Fruit fly (Drosophila melanogaster) whole organism, embryonic: ENCODE results near the gene Ak3.

Experiments used
- Abd-B ChIP-seq: fragments of 200-800 bp; sonication (Bioruptor generic); optimal IDR thresholded peaks from 2 replicates; lab custom pipeline; 2018; ENCODE audit warnings: missing biosample characterization, mild to moderate bottlenecking, missing genetic modification characterization, moderate library complexity
- Antp ChIP-seq: fragments of 200-800 bp; sonication (Bioruptor generic); optimal IDR thresholded peaks from 3 replicates; lab custom pipeline; 2016; ENCODE audit warnings: missing biosample characterization, missing genetic modification characterization
- CG17361 ChIP-seq: fragments of 200-800 bp; sonication (Bioruptor generic); IDR thresholded peaks from 3 replicates; pipeline ENCODE4 v1.3.6; 2022; ENCODE audit warnings: missing biosample characterization, missing genetic modification characterization
- CG17385 ChIP-seq: fragments of 200-800 bp; sonication (Bioruptor generic); optimal IDR thresholded peaks from 3 replicates; lab custom pipeline; 2018; ENCODE audit warnings: missing biosample characterization, mild to moderate bottlenecking, missing genetic modification characterization
- CG18476 ChIP-seq: fragments of 200-800 bp; sonication (Bioruptor generic); optimal IDR thresholded peaks from 2 replicates; lab custom pipeline; 2016; ENCODE audit warnings: missing biosample characterization, mild to moderate bottlenecking, missing genetic modification characterization
- CG18619 ChIP-seq: fragments of 200-800 bp; sonication (Bioruptor generic); optimal IDR thresholded peaks from 3 replicates; lab custom pipeline; 2017; ENCODE audit warnings: missing biosample characterization, mild to moderate bottlenecking, missing genetic modification characterization
- CG31388 ChIP-seq: fragments of 200-800 bp; sonication (Bioruptor generic); optimal IDR thresholded peaks from 2 replicates; lab custom pipeline; 2016; ENCODE audit warnings: missing biosample characterization, missing genetic modification characterization
- CG3847 ChIP-seq: fragments of 200-800 bp; sonication (Bioruptor generic); IDR thresholded peaks from 2 replicates; pipeline ENCODE4 v1.3.6; 2022; ENCODE audit warnings: missing biosample characterization, missing genetic modification characterization
- CG6272 ChIP-seq: fragments of 200-800 bp; sonication (Bioruptor generic); IDR thresholded peaks from 2 replicates; pipeline ENCODE4 v1.3.6; 2022; ENCODE audit warnings: missing biosample characterization, missing genetic modification characterization
- CG7786 ChIP-seq: fragments of 200-800 bp; sonication (Bioruptor generic); optimal IDR thresholded peaks from 2 replicates; lab custom pipeline; 2016; ENCODE audit warnings: missing biosample characterization, missing genetic modification characterization
- CG8290 ChIP-seq, 3 experiments: fragments of 200-800 bp; sonication (Bioruptor generic); optimal IDR thresholded peaks; 2 replicates each; lab custom pipeline; 2016 to 2019; ENCODE audit warnings: missing biosample characterization in 3 of 3, missing genetic modification characterization in 3 of 3, mild to moderate bottlenecking in 2 of 3, moderate library complexity in 1 of 3
- CG8944 ChIP-seq: fragments of 200-800 bp; sonication (Bioruptor generic); optimal IDR thresholded peaks from 3 replicates; lab custom pipeline; 2016; ENCODE audit warnings: missing biosample characterization, missing genetic modification characterization
- CG9609 ChIP-seq: fragments of 200-800 bp; sonication (Bioruptor generic); optimal IDR thresholded peaks from 3 replicates; lab custom pipeline; 2016; ENCODE audit warnings: missing biosample characterization, missing genetic modification characterization
- CkIIα-i1 ChIP-seq: fragments of 200-800 bp; sonication (Bioruptor generic); IDR thresholded peaks from 2 replicates; pipeline ENCODE4 v1.3.6; 2022; ENCODE audit warnings: missing biosample characterization, missing genetic modification characterization
- Ets65A ChIP-seq: fragments of 200-800 bp; sonication (Bioruptor generic); peaks from one replicate; lab custom pipeline; 2016; ENCODE audit warnings: missing biosample characterization, missing genetic modification characterization
- H15 ChIP-seq: fragments of 200-800 bp; sonication (Bioruptor generic); IDR thresholded peaks from 3 replicates; pipeline ENCODE4 v1.3.6; 2022; ENCODE audit warnings: missing biosample characterization, missing genetic modification characterization
- HLH3B ChIP-seq: fragments of 200-800 bp; sonication (Bioruptor generic); IDR thresholded peaks from 2 replicates; pipeline ENCODE4 v1.3.6; 2022; ENCODE audit warnings: missing biosample characterization, missing genetic modification characterization
- Med ChIP-seq: fragments of 200-800 bp; sonication (Bioruptor generic); peaks from one replicate; lab custom pipeline; 2016; ENCODE audit warnings: missing biosample characterization, missing genetic modification characterization, mild to moderate bottlenecking, inconsistent platforms, moderate library complexity
- Meics ChIP-seq: fragments of 200-800 bp; sonication (Bioruptor generic); optimal IDR thresholded peaks from 2 replicates; lab custom pipeline; 2017; ENCODE audit warnings: missing biosample characterization, mild to moderate bottlenecking, missing genetic modification characterization
- Neu2 ChIP-seq: fragments of 200-800 bp; sonication (Bioruptor generic); optimal IDR thresholded peaks from 3 replicates; lab custom pipeline; 2016; ENCODE audit warnings: missing biosample characterization, missing genetic modification characterization, borderline replicate concordance
- Nf-YB ChIP-seq: fragments of 200-800 bp; sonication (Bioruptor generic); optimal IDR thresholded peaks from 3 replicates; lab custom pipeline; 2019; ENCODE audit warnings: missing biosample characterization, mild to moderate bottlenecking, missing genetic modification characterization, moderate library complexity
- Optix ChIP-seq: fragments of 200-800 bp; sonication (Bioruptor generic); IDR thresholded peaks from 3 replicates; pipeline ENCODE4 v1.3.6; 2022; ENCODE audit warnings: missing biosample characterization, missing genetic modification characterization
- Taf1 ChIP-seq: fragments of 200-800 bp; sonication (Bioruptor generic); IDR thresholded peaks from 2 replicates; pipeline ENCODE4 v1.3.6; 2022; ENCODE audit warnings: missing biosample characterization, missing genetic modification characterization
- Trl ChIP-seq, 3 experiments: fragments of >200 bp in 2 of 3; fragments of 200-800 bp in 1 of 3; sonication (Bioruptor generic) in 1 of 3; optimal IDR thresholded peaks; 2 replicates in 1 of 3; 3 replicates in 2 of 3; lab custom pipeline; 2016 to 2017; ENCODE audit warnings: missing biosample characterization in 1 of 3, missing genetic modification characterization in 1 of 3
- amos ChIP-seq: fragments of 200-800 bp; sonication (Bioruptor generic); IDR thresholded peaks from 2 replicates; pipeline ENCODE4 v1.3.6; 2022; ENCODE audit warnings: missing biosample characterization, missing genetic modification characterization; ENCODE audit not compliant: partially characterized antibody
- cg ChIP-seq: fragments of 200-800 bp; sonication (Bioruptor generic); optimal IDR thresholded peaks from 3 replicates; lab custom pipeline; 2019; ENCODE audit warnings: missing biosample characterization, mild to moderate bottlenecking, missing genetic modification characterization, moderate library complexity
- chinmo ChIP-seq: fragments of 200-800 bp; sonication (Bioruptor generic); IDR thresholded peaks from 4 replicates; pipeline ENCODE4 v1.3.6; 2022; ENCODE audit warnings: missing biosample characterization, missing genetic modification characterization; ENCODE audit not compliant: partially characterized antibody
- dati ChIP-seq: fragments of 200-800 bp; sonication (Bioruptor generic); IDR thresholded peaks from 2 replicates; pipeline ENCODE4 v1.3.6; 2022; ENCODE audit warnings: missing biosample characterization, missing genetic modification characterization
- fd64A ChIP-seq: fragments of 200-800 bp; sonication (Bioruptor generic); optimal IDR thresholded peaks from 3 replicates; lab custom pipeline; 2018; ENCODE audit warnings: missing biosample characterization, mild to moderate bottlenecking, missing genetic modification characterization
- fru ChIP-seq: fragments of >200 bp; optimal IDR thresholded peaks from 2 replicates; lab custom pipeline; 2017
- h ChIP-seq: fragments of >200 bp; optimal IDR thresholded peaks from 2 replicates; lab custom pipeline; 2017
- lilli ChIP-seq: fragments of 200-800 bp; sonication (Bioruptor generic); optimal IDR thresholded peaks from 3 replicates; lab custom pipeline; 2016; ENCODE audit warnings: missing biosample characterization, missing genetic modification characterization
- lmd ChIP-seq: fragments of 200-800 bp; sonication (Bioruptor generic); IDR thresholded peaks from 2 replicates; pipeline ENCODE4 v1.3.6; 2022; ENCODE audit warnings: missing biosample characterization, missing genetic modification characterization
- stwl ChIP-seq: fragments of 200-800 bp; sonication (Bioruptor generic); optimal IDR thresholded peaks from 3 replicates; lab custom pipeline; 2018; ENCODE audit warnings: missing biosample characterization, mild to moderate bottlenecking, missing genetic modification characterization, moderate library complexity
- z ChIP-seq: fragments of 200-800 bp; sonication (Bioruptor generic); IDR thresholded peaks from 3 replicates; pipeline ENCODE4 v1.3.6; 2022; ENCODE audit warnings: missing biosample characterization, missing genetic modification characterization

Ak3 gene

dm6 chr3R:10868427-10868962 lies 20.9 kb downstream of the Ak3 start, which contains the start of the genes SelR and Tsp86D (continued):
- TF ChIP-seq CkIIα-i1 (GFP tag; lab: Robert Waterston, UW) (no peak), Taf1 (GFP tag; lab: Robert Waterston, UW) (no peak), fd64A (GFP tag; lab: Kevin White, UChicago) (no peak), h (lab: Kevin White, UChicago) (no peak), CG7786 (GFP tag; lab: Kevin White, UChicago) (no peak), cg (GFP tag; lab: Kevin White, UChicago) (no peak), chinmo (0 out of 4 replicates have a peak, but pooled peaks have one; percentile 50), fru (lab: Kevin White, UChicago) (no peak), CG17385 (GFP tag; lab: Kevin White, UChicago) (no peak), lilli (GFP tag; lab: Kevin White, UChicago) (peak; percentile 10)

DNA sequence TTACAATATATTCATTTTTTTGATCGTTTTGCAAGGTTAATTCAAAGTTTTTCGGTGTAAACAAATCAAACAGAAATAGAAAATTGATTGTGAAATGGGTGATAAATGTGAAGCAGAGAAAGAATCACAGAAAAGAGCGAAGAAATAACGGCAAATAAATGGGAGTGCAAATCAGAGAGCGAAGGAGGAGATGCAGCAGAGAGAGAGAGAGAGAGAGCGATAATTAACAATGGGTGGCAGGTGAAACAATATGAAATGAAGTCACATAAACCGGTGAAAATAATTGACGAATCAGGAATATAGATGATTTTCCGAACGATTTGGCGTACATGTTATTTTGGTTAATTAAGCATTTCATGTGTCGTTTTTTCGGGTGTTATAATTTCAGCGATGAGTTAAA lies 25.4 kb downstream of the Ak3 start:
- TF ChIP-seq CG18476 (GFP tag; lab: Kevin White, UChicago) = no peak
- TF ChIP-seq Trl (optimal IDR thresholded peaks at IDR 0.05; lab: Kevin White, UChicago) = peak in 1 of 2 experiments; percentile 59
- TF ChIP-seq Trl (GFP tag; optimal IDR thresholded peaks at IDR 0.05; lab: Kevin White, UChicago) = no peak
- TF ChIP-seq, all 482 proteins: peak for 1

DNA sequence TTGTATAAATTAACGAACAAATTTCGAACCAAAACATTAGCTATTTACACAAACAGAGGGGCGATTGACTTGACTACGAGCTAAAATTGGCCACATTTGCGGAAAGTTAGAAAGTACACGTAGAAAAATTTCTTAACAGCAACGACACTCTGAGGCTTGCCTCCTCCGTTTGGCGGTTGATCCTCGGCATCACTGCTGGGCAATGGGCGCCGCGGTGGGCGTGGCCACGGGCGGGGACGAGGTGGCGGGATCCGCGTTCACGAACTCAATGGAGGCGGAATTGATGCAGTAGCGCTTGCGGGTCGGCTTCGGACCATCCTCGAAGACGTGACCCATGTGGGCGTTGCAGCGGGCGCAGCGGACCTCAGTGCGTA lies 26.0 kb downstream of the Ak3 start:
- peak; percentile 17; the same call in 1 of the 2 replicates for TF ChIP-seq HLH3B
- no peak for TF ChIP-seq CG8944 (GFP tag; lab: Kevin White, UChicago)
- no peak for TF ChIP-seq CG3847 (GFP tag; lab: Robert Waterston, UW)
- no peak for TF ChIP-seq CG8290 (GFP tag; optimal IDR thresholded peaks at IDR 0.05; lab: Kevin White, UChicago)
- no peak for TF ChIP-seq CG8290 (tag; optimal IDR thresholded peaks at IDR 0.05; lab: Kevin White, UChicago)
- TF ChIP-seq CG31388 = no peak
- TF ChIP-seq CG7786 (GFP tag; lab: Kevin White, UChicago) = peak; percentile 17
- TF ChIP-seq CG17361 (GFP tag; lab: Robert Waterston, UW) = 0 out of 3 replicates have a peak, but pooled peaks have one; percentile 10
- peak; percentile 28; the same call in 1 of the 2 replicates for TF ChIP-seq lmd (GFP tag; lab: Robert Waterston, UW)
- TF ChIP-seq Ets65A (GFP tag; lab: Kevin White, UChicago) = peak; percentile 82
- TF ChIP-seq CG18619 = peak; percentile 3
- peak; percentile 1 for TF ChIP-seq Meics (GFP tag; lab: Kevin White, UChicago)
- no peak for TF ChIP-seq cg (GFP tag; lab: Kevin White, UChicago)
- no peak for TF ChIP-seq Nf-YB (GFP tag; lab: Kevin White, UChicago)
- no peak for TF ChIP-seq H15 (GFP tag; lab: Robert Waterston, UW)
- 0 out of 3 replicates have a peak, but pooled peaks have one; percentile 32 for TF ChIP-seq Optix (GFP tag; lab: Robert Waterston, UW)
- 0 out of 2 replicates have a peak, but pooled peaks have one; percentile 8 for TF ChIP-seq CG6272
- TF ChIP-seq Neu2 (GFP tag; lab: Kevin White, UChicago) = peak; percentile 37
- no peak for TF ChIP-seq Trl (optimal IDR thresholded peaks at IDR 0.05; lab: Kevin White, UChicago)
- TF ChIP-seq Trl (GFP tag; optimal IDR thresholded peaks at IDR 0.05; lab: Kevin White, UChicago) = peak; percentile 46
- no peak for TF ChIP-seq stwl
- TF ChIP-seq CG9609 (GFP tag; lab: Kevin White, UChicago) = peak; percentile 20
- TF ChIP-seq Antp (GFP tag; lab: Kevin White, UChicago) = peak; percentile 6
- peak; percentile 78 for TF ChIP-seq Med (GFP tag; lab: Kevin White, UChicago)
- no peak for TF ChIP-seq Abd-B (GFP tag; lab: Kevin White, UChicago)
- no peak for TF ChIP-seq amos (GFP tag; lab: Robert Waterston, UW)
- TF ChIP-seq dati = no peak
- no peak for TF ChIP-seq z (GFP tag; lab: Robert Waterston, UW)
